Worm (Caenorhabditis elegans) whole organism, late embryonic: Measurements from ENCODE around the gene grl-21.

Source experiments
- F13H6.1 ChIP-seq: sonication (generic microtip); optimal IDR thresholded peaks from 2 replicates; lab custom pipeline; 2016; ENCODE audit warnings: missing genetic modification characterization, missing compliant biosample characterization
- K09A11.1 ChIP-seq: sonication (generic microtip); optimal IDR thresholded peaks from 2 replicates; lab custom pipeline; 2017; ENCODE audit warnings: antibody characterized with exemption, mild to moderate bottlenecking, missing genetic modification characterization, missing compliant biosample characterization; ENCODE audit not compliant: insufficient read depth
- ama-1 ChIP-seq: fragments of 150-350 bp; optimal IDR thresholded peaks from 2 replicates; lab custom pipeline; 2014
- ceh-18 ChIP-seq: sonication (generic microtip); optimal IDR thresholded peaks from 2 replicates; lab custom pipeline; 2016; ENCODE audit warnings: missing genetic modification characterization, missing compliant biosample characterization
- ceh-19 ChIP-seq: fragments of 200-800 bp; sonication (Bioruptor generic); optimal IDR thresholded peaks from 2 replicates; lab custom pipeline; 2018; ENCODE audit warnings: mild to moderate bottlenecking, missing genetic modification characterization, missing compliant biosample characterization
- ceh-22 ChIP-seq: sonication (generic microtip); optimal IDR thresholded peaks from 2 replicates; lab custom pipeline; 2017; ENCODE audit warnings: missing biosample characterization, missing genetic modification characterization
- elt-2 ChIP-seq: sonication (generic microtip); optimal IDR thresholded peaks from 2 replicates; lab custom pipeline; 2016; ENCODE audit warnings: missing genetic modification reagents, missing genetic modification characterization, missing compliant biosample characterization
- ets-4 ChIP-seq: sonication (generic microtip); optimal IDR thresholded peaks from 2 replicates; lab custom pipeline; 2016; ENCODE audit warnings: missing genetic modification characterization, missing compliant biosample characterization
- pha-4 ChIP-seq: fragments of 150-350 bp; optimal IDR thresholded peaks from 2 replicates; lab custom pipeline; 2018; ENCODE audit warnings: missing biosample characterization, missing genetic modification reagents, missing genetic modification characterization
- pqm-1 ChIP-seq: sonication (generic microtip); optimal IDR thresholded peaks from 2 replicates; lab custom pipeline; 2016; ENCODE audit warnings: missing genetic modification characterization, missing compliant biosample characterization
- tbx-2 ChIP-seq: sonication (generic microtip); optimal IDR thresholded peaks from 2 replicates; lab custom pipeline; 2016; ENCODE audit warnings: missing genetic modification characterization, missing compliant biosample characterization
- ttx-3 ChIP-seq: sonication (generic microtip); optimal IDR thresholded peaks from 2 replicates; lab custom pipeline; 2016; ENCODE audit warnings: missing genetic modification reagents, missing genetic modification characterization, missing compliant biosample characterization
- unc-55 ChIP-seq: sonication (generic microtip); optimal IDR thresholded peaks from 2 replicates; lab custom pipeline; 2017; ENCODE audit warnings: missing biosample characterization, missing genetic modification reagents, missing genetic modification characterization
- unc-86 ChIP-seq: sonication (generic microtip); optimal IDR thresholded peaks from 2 replicates; lab custom pipeline; 2016; ENCODE audit warnings: missing genetic modification characterization, missing compliant biosample characterization

DNA sequence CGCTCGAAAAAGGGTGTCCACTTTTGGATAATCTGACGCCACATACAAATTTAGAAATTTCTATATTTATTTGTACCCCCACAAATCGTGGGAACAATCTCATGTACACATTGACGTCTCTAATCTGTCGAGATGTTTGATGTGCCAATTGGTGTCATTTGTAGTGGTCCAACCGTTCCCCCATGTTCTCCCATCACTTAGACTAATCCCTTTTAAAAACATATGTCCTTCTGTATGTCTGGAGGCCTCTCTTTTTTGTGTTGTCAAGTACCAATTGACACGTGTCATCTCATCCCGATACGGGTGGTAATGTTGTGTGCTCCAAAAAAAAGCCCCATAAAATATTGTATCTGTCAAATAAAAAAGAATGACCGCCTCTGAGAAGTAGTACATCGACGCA, 8.1 kb downstream of the grl-21 start:
- TF ChIP-seq tbx-2 (tag; lab: Kevin White, UChicago) (no peak), ceh-22 (tag; lab: Kevin White, UChicago) (no peak), K09A11.1 (tag; lab: Kevin White, UChicago) (no peak), pha-4 (tag; lab: Kevin White, UChicago) (no peak), F13H6.1 (no peak), ttx-3 (no peak), unc-86 (tag; lab: Kevin White, UChicago) (no peak), pqm-1 (tag; lab: Kevin White, UChicago) (no peak), ceh-19 (GFP tag; lab: Kevin White, UChicago) (no peak), ets-4 (no peak), ama-1 (no peak), unc-55 (GFP tag; lab: Kevin White, UChicago) (no peak), ceh-18 (no peak), elt-2 (tag; lab: Kevin White, UChicago) (no peak)
